Worm (Caenorhabditis elegans): Measurements from ENCODE around the gene ZC443.4.
A peak's percentile ranks its signal among the peaks of the same experiment; 100 is the strongest.

ZC443.4 gene

DNA sequence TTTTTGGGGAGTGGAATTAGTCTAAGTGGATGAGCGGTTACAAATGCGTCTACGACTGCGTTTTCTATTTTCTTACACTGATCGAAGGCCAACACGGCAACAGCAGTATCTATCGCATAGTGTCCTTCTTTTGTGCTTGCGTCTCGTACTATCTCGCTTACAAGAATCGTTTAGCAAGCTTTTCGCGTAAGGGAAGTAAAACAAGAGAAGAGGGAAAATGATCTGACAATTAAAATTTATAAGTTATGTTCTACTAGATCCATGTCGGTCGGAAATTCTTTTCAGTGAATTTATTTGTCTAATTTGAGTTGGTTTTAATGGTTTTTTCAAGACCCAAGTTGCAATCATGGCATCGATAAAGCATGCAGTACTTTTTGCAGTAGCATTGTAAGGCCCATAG lies 32.7 kb downstream of the ZC443.4 start, which contains the start of gene fkb-4:
fkb-4 (minus strand) TSS at position 101 of the 400 bp plus-strand sequence.
- TF ChIP-seq elt-3 (tag; optimal IDR thresholded peaks at IDR 0.05) (no peak), ceh-39 (tag; optimal IDR thresholded peaks at IDR 0.05) (no peak), mep-1 (tag; optimal IDR thresholded peaks at IDR 0.05) (no peak), nhr-2 (tag; optimal IDR thresholded peaks at IDR 0.05) (no peak), ceh-43 (GFP tag; optimal IDR thresholded peaks at IDR 0.05) (no peak), cnd-1 (tag; optimal IDR thresholded peaks at IDR 0.05) (no peak), nhr-28 (tag; optimal IDR thresholded peaks at IDR 0.05) (no peak), bed-3 (GFP tag; optimal IDR thresholded peaks at IDR 0.05) (no peak), drap-1 (GFP tag; optimal IDR thresholded peaks at IDR 0.05) (no peak), M03D4.4 (tag; optimal IDR thresholded peaks at IDR 0.05) (no peak), unc-120 (tag; optimal IDR thresholded peaks at IDR 0.05; ENCODE audit: poor library complexity, severe bottlenecking) (no peak), ham-2 (GFP tag; optimal IDR thresholded peaks at IDR 0.05) (no peak), zip-8 (tag; optimal IDR thresholded peaks at IDR 0.05) (no peak), snpc-4 (tag; optimal IDR thresholded peaks at IDR 0.05) (no peak), nhr-237 (tag; optimal IDR thresholded peaks at IDR 0.05) (no peak), ztf-11 (tag; optimal IDR thresholded peaks at IDR 0.05) (no peak), nhr-76 (tag; optimal IDR thresholded peaks at IDR 0.05) (no peak), mls-2 (tag; optimal IDR thresholded peaks at IDR 0.05) (no peak), pha-4 (tag; optimal IDR thresholded peaks at IDR 0.05) (no peak)

DNA sequence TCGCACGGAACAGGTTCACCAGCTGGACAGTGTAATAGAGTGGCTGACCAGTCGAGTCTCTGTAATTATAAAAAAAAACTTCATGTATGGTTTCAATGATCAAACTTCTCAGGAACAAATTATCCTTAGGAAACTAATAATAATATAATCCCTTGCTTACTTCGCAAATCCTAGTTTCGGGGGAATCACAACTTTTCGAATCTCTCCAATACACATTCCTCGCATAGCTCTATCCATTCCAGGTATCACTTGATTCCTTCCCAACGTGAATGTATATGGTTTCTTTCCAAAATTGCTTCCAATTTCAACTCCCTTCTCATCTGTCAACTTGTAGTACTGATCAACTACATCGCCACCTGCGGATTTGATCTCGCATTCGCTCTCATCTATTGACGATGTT lies 33.3 kb downstream of the ZC443.4 start:
- TF ChIP-seq ham-2 (GFP tag; optimal IDR thresholded peaks at IDR 0.05) (no peak), nhr-12 (tag; optimal IDR thresholded peaks at IDR 0.05) (no peak), elt-3 (tag; optimal IDR thresholded peaks at IDR 0.05) (no peak), lsy-2 (tag; optimal IDR thresholded peaks at IDR 0.05) (no peak), M03D4.4 (tag; optimal IDR thresholded peaks at IDR 0.05) (no peak), lin-13 (tag; optimal IDR thresholded peaks at IDR 0.05) (no peak), nhr-76 (tag; optimal IDR thresholded peaks at IDR 0.05) (no peak), zip-8 (tag; optimal IDR thresholded peaks at IDR 0.05) (no peak), pha-4 (tag; optimal IDR thresholded peaks at IDR 0.05) (no peak)

DNA sequence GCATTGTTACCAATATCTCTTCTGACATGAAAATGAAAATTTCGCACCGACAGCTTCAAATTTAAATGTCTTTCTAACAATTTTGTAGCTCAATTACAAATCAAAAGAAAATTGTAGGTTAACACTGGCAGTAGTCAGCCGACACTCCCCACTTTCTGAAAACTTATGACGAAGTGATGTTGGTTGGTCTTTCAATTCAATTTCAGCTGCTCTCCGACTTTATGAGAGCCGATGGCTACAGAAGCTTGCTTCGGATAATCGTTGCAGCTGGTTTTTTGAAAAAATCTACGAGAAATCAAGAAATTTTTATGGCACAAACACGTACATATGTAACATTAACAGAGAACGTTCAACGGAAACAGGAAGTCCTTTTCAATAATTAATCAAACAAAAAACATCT lies 34.8 kb downstream of the ZC443.4 start, which contains the start of gene sre-20:
sre-20 (minus strand) TSS at position 101 of the 400 bp plus-strand sequence.
- TF ChIP-seq nhr-76 (tag; optimal IDR thresholded peaks at IDR 0.05) (no peak), flh-1 (GFP tag; optimal IDR thresholded peaks at IDR 0.05) (no peak), drap-1 (GFP tag; optimal IDR thresholded peaks at IDR 0.05) (no peak), sem-2 (GFP tag; optimal IDR thresholded peaks at IDR 0.05) (no peak), hlh-1 (tag; optimal IDR thresholded peaks at IDR 0.05) (no peak), nhr-237 (tag; optimal IDR thresholded peaks at IDR 0.05) (no peak), ceh-39 (tag; optimal IDR thresholded peaks at IDR 0.05) (no peak), elt-1 (tag; optimal IDR thresholded peaks at IDR 0.05; ENCODE audit: borderline replicate concordance, insufficient read depth) (no peak), nhr-2 (tag; optimal IDR thresholded peaks at IDR 0.05) (no peak), unc-120 (tag; optimal IDR thresholded peaks at IDR 0.05; ENCODE audit: poor library complexity, severe bottlenecking) (no peak), mab-5 (tag; optimal IDR thresholded peaks at IDR 0.05) (no peak), nhr-28 (tag; optimal IDR thresholded peaks at IDR 0.05) (no peak), mls-2 (tag; optimal IDR thresholded peaks at IDR 0.05) (no peak), M03D4.4 (tag; optimal IDR thresholded peaks at IDR 0.05) (no peak), blmp-1 (tag; optimal IDR thresholded peaks at IDR 0.05) (no peak), mep-1 (tag; optimal IDR thresholded peaks at IDR 0.05) (no peak), tbx-8 (GFP tag; optimal IDR thresholded peaks at IDR 0.05) (no peak), bed-3 (GFP tag; optimal IDR thresholded peaks at IDR 0.05) (no peak), zip-8 (tag; optimal IDR thresholded peaks at IDR 0.05) (no peak), ztf-11 (tag; optimal IDR thresholded peaks at IDR 0.05) (no peak)

DNA sequence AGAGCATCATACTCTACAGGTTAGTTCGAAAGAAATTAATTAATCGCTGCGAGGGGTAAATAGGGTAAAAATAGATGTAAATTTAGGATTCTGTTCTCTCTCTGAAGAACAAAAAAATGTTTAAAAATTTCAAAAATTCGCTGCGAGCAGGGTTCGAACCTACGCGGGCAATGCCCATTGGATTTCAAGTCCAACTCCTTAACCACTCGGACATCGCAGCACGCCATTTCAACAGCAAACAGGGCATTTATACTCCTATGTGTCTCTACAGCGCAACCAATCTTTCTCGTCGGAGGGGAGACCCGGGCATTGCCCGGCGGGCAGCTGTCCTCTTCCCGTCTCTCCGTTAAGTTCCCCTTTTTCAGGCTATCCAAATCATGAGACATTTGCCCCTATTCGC lies 39.4 kb downstream of the ZC443.4 start:
- TF ChIP-seq lin-32 (GFP tag; optimal IDR thresholded peaks at IDR 0.05), result peak; percentile 92
- peak; percentile 59 for TF ChIP-seq ztf-11 (tag; optimal IDR thresholded peaks at IDR 0.05)
- TF ChIP-seq lsy-2 (tag; optimal IDR thresholded peaks at IDR 0.05), result peak; percentile 55
- peak; percentile 26 for TF ChIP-seq unc-62 (GFP tag; optimal IDR thresholded peaks at IDR 0.05)
- TF ChIP-seq ceh-83 (GFP tag; optimal IDR thresholded peaks at IDR 0.05), result peak; percentile 95
- no peak for TF ChIP-seq blmp-1 (tag; optimal IDR thresholded peaks at IDR 0.05)
- peak; percentile 66 for TF ChIP-seq nhr-28 (tag; optimal IDR thresholded peaks at IDR 0.05)
- TF ChIP-seq mep-1 (tag; optimal IDR thresholded peaks at IDR 0.05), result peak; percentile 76
- TF ChIP-seq hlh-1 (tag; optimal IDR thresholded peaks at IDR 0.05), result no peak
- TF ChIP-seq tbx-8 (GFP tag; optimal IDR thresholded peaks at IDR 0.05), result peak; percentile 75
- peak; percentile 84 for TF ChIP-seq flh-1 (GFP tag; optimal IDR thresholded peaks at IDR 0.05)
- peak; percentile 93 for TF ChIP-seq cnd-1 (tag; optimal IDR thresholded peaks at IDR 0.05)
- peak; percentile 96 for TF ChIP-seq drap-1 (GFP tag; optimal IDR thresholded peaks at IDR 0.05)
- TF ChIP-seq mls-2 (tag; optimal IDR thresholded peaks at IDR 0.05), result peak; percentile 98
- TF ChIP-seq ham-2 (GFP tag; optimal IDR thresholded peaks at IDR 0.05), result peak; percentile 78
- TF ChIP-seq nhr-76 (tag; optimal IDR thresholded peaks at IDR 0.05), result no peak
- TF ChIP-seq sem-2 (GFP tag; optimal IDR thresholded peaks at IDR 0.05), result peak; percentile 90
- peak; percentile 88 for TF ChIP-seq ceh-43 (GFP tag; optimal IDR thresholded peaks at IDR 0.05)
- peak; percentile 86 for TF ChIP-seq bed-3 (GFP tag; optimal IDR thresholded peaks at IDR 0.05)
- no peak for TF ChIP-seq elt-1 (tag; optimal IDR thresholded peaks at IDR 0.05; ENCODE audit: borderline replicate concordance, insufficient read depth)
- TF ChIP-seq sptf-1 (tag; optimal IDR thresholded peaks at IDR 0.05), result peak; percentile 97
- TF ChIP-seq ces-1 (GFP tag; optimal IDR thresholded peaks at IDR 0.05), result no peak
- no peak for TF ChIP-seq zip-8 (tag; optimal IDR thresholded peaks at IDR 0.05)
- TF ChIP-seq unc-39 (tag; optimal IDR thresholded peaks at IDR 0.05), result no peak
- peak; percentile 93 for TF ChIP-seq unc-120 (tag; optimal IDR thresholded peaks at IDR 0.05; ENCODE audit: poor library complexity, severe bottlenecking)
- peak; percentile 24 for TF ChIP-seq lin-13 (tag; optimal IDR thresholded peaks at IDR 0.05)
- TF ChIP-seq elt-3 (tag; optimal IDR thresholded peaks at IDR 0.05), result peak; percentile 8
- TF ChIP-seq M03D4.4 (tag; optimal IDR thresholded peaks at IDR 0.05), result peak; percentile 94
- no peak for TF ChIP-seq nhr-237 (tag; optimal IDR thresholded peaks at IDR 0.05)
- TF ChIP-seq pha-4 (tag; optimal IDR thresholded peaks at IDR 0.05), result peak; percentile 62
- TF ChIP-seq nhr-2 (tag; optimal IDR thresholded peaks at IDR 0.05), result no peak
- TF ChIP-seq snpc-4 (tag; optimal IDR thresholded peaks at IDR 0.05), result no peak
- no peak for TF ChIP-seq ceh-39 (tag; optimal IDR thresholded peaks at IDR 0.05)
- no peak for TF ChIP-seq mab-5 (tag; optimal IDR thresholded peaks at IDR 0.05)
- no peak for TF ChIP-seq nhr-12 (tag; optimal IDR thresholded peaks at IDR 0.05)
